Worm (Caenorhabditis elegans) whole organism, late embryonic: ENCODE measurements around the gene tbc-16.

Experiments used
- C38D4.7 ChIP-seq: fragments of 200-800 bp; sonication (Bioruptor generic); optimal IDR thresholded peaks from 2 replicates; lab custom pipeline; 2018; ENCODE audit warnings: mild to moderate bottlenecking, missing genetic modification characterization, moderate library complexity, missing compliant biosample characterization
- F13H6.1 ChIP-seq: sonication (generic microtip); optimal IDR thresholded peaks from 2 replicates; lab custom pipeline; 2016; ENCODE audit warnings: missing genetic modification characterization, missing compliant biosample characterization
- K02D7.2 ChIP-seq: sonication (generic microtip); optimal IDR thresholded peaks from 2 replicates; lab custom pipeline; 2017; ENCODE audit warnings: mild to moderate bottlenecking, missing genetic modification characterization, missing compliant biosample characterization
- Y22D7AL.16 ChIP-seq: sonication (generic microtip); optimal IDR thresholded peaks from 2 replicates; lab custom pipeline; 2016; ENCODE audit warnings: missing genetic modification characterization, missing compliant biosample characterization
- ceh-18 ChIP-seq: sonication (generic microtip); optimal IDR thresholded peaks from 2 replicates; lab custom pipeline; 2016; ENCODE audit warnings: missing genetic modification characterization, missing compliant biosample characterization
- ceh-19 ChIP-seq: fragments of 200-800 bp; sonication (Bioruptor generic); optimal IDR thresholded peaks from 2 replicates; lab custom pipeline; 2018; ENCODE audit warnings: mild to moderate bottlenecking, missing genetic modification characterization, missing compliant biosample characterization
- ceh-24 ChIP-seq: sonication (generic microtip); optimal IDR thresholded peaks from 2 replicates; lab custom pipeline; 2016; ENCODE audit warnings: mild to moderate bottlenecking, missing genetic modification characterization, missing compliant biosample characterization
- ceh-30 ChIP-seq: fragments of 150-350 bp; optimal IDR thresholded peaks from 2 replicates; lab custom pipeline; 2014; ENCODE audit warnings: missing biosample characterization, missing genetic modification characterization
- ceh-31 ChIP-seq: sonication (generic microtip); optimal IDR thresholded peaks from 2 replicates; lab custom pipeline; 2016; ENCODE audit warnings: missing genetic modification characterization, missing compliant biosample characterization
- ceh-34 ChIP-seq: sonication (generic microtip); optimal IDR thresholded peaks from 2 replicates; lab custom pipeline; 2016; ENCODE audit warnings: mild to moderate bottlenecking, missing genetic modification characterization, missing compliant biosample characterization
- ceh-6 ChIP-seq: fragments of 200-800 bp; sonication (Bioruptor generic); optimal IDR thresholded peaks from 2 replicates; lab custom pipeline; 2018; ENCODE audit warnings: mild to moderate bottlenecking, missing genetic modification characterization, missing compliant biosample characterization
- dmd-4 ChIP-seq: sonication (generic microtip); optimal IDR thresholded peaks from 2 replicates; lab custom pipeline; 2016; ENCODE audit warnings: borderline replicate concordance, missing genetic modification characterization, missing compliant biosample characterization
- dve-1 ChIP-seq: sonication (generic microtip); optimal IDR thresholded peaks from 2 replicates; lab custom pipeline; 2017; ENCODE audit warnings: antibody characterized with exemption, mild to moderate bottlenecking, missing genetic modification characterization, missing compliant biosample characterization
- ets-4 ChIP-seq: sonication (generic microtip); optimal IDR thresholded peaks from 2 replicates; lab custom pipeline; 2016; ENCODE audit warnings: missing genetic modification characterization, missing compliant biosample characterization
- eyg-1 ChIP-seq: sonication (generic microtip); optimal IDR thresholded peaks from 2 replicates; lab custom pipeline; 2016; ENCODE audit warnings: missing genotype, missing genetic modification characterization, missing compliant biosample characterization
- fax-1 ChIP-seq: sonication (generic microtip); optimal IDR thresholded peaks from 2 replicates; lab custom pipeline; 2016; ENCODE audit warnings: missing genotype, missing genetic modification characterization, missing compliant biosample characterization
- fkh-6 ChIP-seq: sonication (generic microtip); optimal IDR thresholded peaks from 2 replicates; lab custom pipeline; 2016; ENCODE audit warnings: missing genetic modification characterization, missing compliant biosample characterization
- gmeb-2 ChIP-seq: sonication (generic microtip); optimal IDR thresholded peaks from 2 replicates; lab custom pipeline; 2016; ENCODE audit warnings: missing genetic modification characterization, inconsistent platforms, missing compliant biosample characterization
- hlh-15 ChIP-seq: sonication (generic microtip); optimal IDR thresholded peaks from 2 replicates; lab custom pipeline; 2016; ENCODE audit warnings: missing genetic modification characterization, missing compliant biosample characterization
- hlh-30 ChIP-seq: sonication (generic microtip); optimal IDR thresholded peaks from 2 replicates; lab custom pipeline; 2017; ENCODE audit warnings: antibody characterized with exemption, missing genetic modification characterization, missing compliant biosample characterization; ENCODE audit not compliant: insufficient read depth
- hlh-8 ChIP-seq: sonication (generic microtip); optimal IDR thresholded peaks from 2 replicates; lab custom pipeline; 2016; ENCODE audit warnings: missing genotype, missing genetic modification characterization, missing compliant biosample characterization
- mec-3 ChIP-seq: sonication (generic microtip); optimal IDR thresholded peaks from 2 replicates; lab custom pipeline; 2016; ENCODE audit warnings: borderline replicate concordance, missing genetic modification characterization, missing compliant biosample characterization
- nfya-1 ChIP-seq: sonication (generic microtip); optimal IDR thresholded peaks from 2 replicates; lab custom pipeline; 2017; ENCODE audit warnings: missing genetic modification characterization, mild to moderate bottlenecking, missing compliant biosample characterization, antibody characterized with exemption, moderate library complexity
- nhr-11 ChIP-seq: fragments of 150-350 bp; optimal IDR thresholded peaks from 2 replicates; lab custom pipeline; 2014; ENCODE audit warnings: missing biosample characterization, missing genetic modification characterization
- nhr-232 ChIP-seq: sonication (generic microtip); optimal IDR thresholded peaks from 2 replicates; lab custom pipeline; 2016; ENCODE audit warnings: missing genetic modification characterization, missing compliant biosample characterization
- npax-4 ChIP-seq: sonication (generic microtip); optimal IDR thresholded peaks from 2 replicates; lab custom pipeline; 2016; ENCODE audit warnings: missing genetic modification characterization, missing compliant biosample characterization
- pag-3 ChIP-seq: sonication (generic microtip); optimal IDR thresholded peaks from 2 replicates; lab custom pipeline; 2016; ENCODE audit warnings: missing compliant biosample characterization, missing genetic modification characterization, borderline replicate concordance
- pax-1 ChIP-seq: fragments of 150-350 bp; optimal IDR thresholded peaks from 2 replicates; lab custom pipeline; 2014; ENCODE audit warnings: missing biosample characterization, missing genetic modification characterization
- pha-2 ChIP-seq: sonication (generic microtip); optimal IDR thresholded peaks from 2 replicates; lab custom pipeline; 2017; ENCODE audit warnings: mild to moderate bottlenecking, missing genetic modification characterization, missing compliant biosample characterization
- pha-4 ChIP-seq: fragments of 150-350 bp; optimal IDR thresholded peaks from 2 replicates; lab custom pipeline; 2018; ENCODE audit warnings: missing biosample characterization, missing genetic modification reagents, missing genetic modification characterization
- pqm-1 ChIP-seq: sonication (generic microtip); optimal IDR thresholded peaks from 2 replicates; lab custom pipeline; 2016; ENCODE audit warnings: missing genetic modification characterization, missing compliant biosample characterization
- sdc-2 ChIP-seq: sonication (generic microtip); optimal IDR thresholded peaks from 2 replicates; lab custom pipeline; 2016; ENCODE audit warnings: missing genotype, missing genetic modification characterization, missing compliant biosample characterization
- sox-4 ChIP-seq: sonication (generic microtip); optimal IDR thresholded peaks from 2 replicates; lab custom pipeline; 2017; ENCODE audit warnings: mild to moderate bottlenecking, missing genetic modification characterization, inconsistent platforms, missing compliant biosample characterization
- syd-9 ChIP-seq: sonication (generic microtip); optimal IDR thresholded peaks from 2 replicates; lab custom pipeline; 2016; ENCODE audit warnings: mild to moderate bottlenecking, missing genetic modification characterization, moderate library complexity, missing compliant biosample characterization
- tbx-2 ChIP-seq: sonication (generic microtip); optimal IDR thresholded peaks from 2 replicates; lab custom pipeline; 2016; ENCODE audit warnings: missing genetic modification characterization, missing compliant biosample characterization
- tbx-7 ChIP-seq: sonication (generic microtip); optimal IDR thresholded peaks from 2 replicates; lab custom pipeline; 2016; ENCODE audit warnings: missing genotype, missing genetic modification characterization, missing compliant biosample characterization
- ttx-3 ChIP-seq: sonication (generic microtip); optimal IDR thresholded peaks from 2 replicates; lab custom pipeline; 2016; ENCODE audit warnings: missing genetic modification reagents, missing genetic modification characterization, missing compliant biosample characterization
- unc-3 ChIP-seq, 2 experiments: fragments of 200-800 bp in 1 of 2; sonication (Bioruptor generic) in 1 of 2; sonication (generic microtip) in 1 of 2; conservative IDR thresholded peaks in 1 of 2; optimal IDR thresholded peaks in 1 of 2; 2 replicates each; pipeline versions ENCODE4 v1.3.6 to Lab custom; 2016 to 2022; ENCODE audit warnings: missing compliant biosample characterization in 2 of 2, missing genetic modification characterization in 2 of 2, missing genetic modification reagents in 1 of 2
- unc-42 ChIP-seq: sonication (generic microtip); optimal IDR thresholded peaks from 2 replicates; lab custom pipeline; 2016; ENCODE audit warnings: missing genotype, missing genetic modification characterization, missing compliant biosample characterization

The tbc-16 gene

DNA sequence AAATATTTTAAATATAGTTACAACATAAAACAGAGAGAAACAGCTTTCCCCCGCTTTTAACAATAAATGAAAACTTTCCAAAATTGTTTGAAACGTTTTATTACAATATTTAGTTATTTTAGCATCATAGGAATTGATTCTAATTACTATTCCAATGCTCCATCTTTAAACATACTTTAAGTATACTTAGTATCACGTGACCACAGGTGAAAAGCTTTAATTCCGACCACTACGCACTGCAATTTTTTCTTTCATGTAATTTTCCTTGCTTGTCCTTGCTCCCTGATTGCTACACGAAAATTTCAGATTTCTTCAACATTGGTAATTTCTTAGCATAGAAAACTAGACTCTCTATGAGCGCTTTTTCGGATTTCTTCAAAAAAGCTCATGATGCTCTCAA is at the start of gene tbc-16:
TSS of gene tbc-16 (plus strand) at position 301 of the 400 bp plus-strand sequence.
- TF ChIP-seq unc-42 = no peak
- no peak for TF ChIP-seq F13H6.1 (tag; lab: Kevin White, UChicago)
- no peak for TF ChIP-seq syd-9
- no peak for TF ChIP-seq sox-4
- no peak for TF ChIP-seq npax-4 (tag; lab: Kevin White, UChicago)
- no peak for TF ChIP-seq ceh-24 (tag; lab: Kevin White, UChicago)
- no peak for TF ChIP-seq pha-2 (tag; lab: Kevin White, UChicago)
- TF ChIP-seq fax-1 = no peak
- no peak for TF ChIP-seq mec-3 (tag; lab: Kevin White, UChicago)

DNA sequence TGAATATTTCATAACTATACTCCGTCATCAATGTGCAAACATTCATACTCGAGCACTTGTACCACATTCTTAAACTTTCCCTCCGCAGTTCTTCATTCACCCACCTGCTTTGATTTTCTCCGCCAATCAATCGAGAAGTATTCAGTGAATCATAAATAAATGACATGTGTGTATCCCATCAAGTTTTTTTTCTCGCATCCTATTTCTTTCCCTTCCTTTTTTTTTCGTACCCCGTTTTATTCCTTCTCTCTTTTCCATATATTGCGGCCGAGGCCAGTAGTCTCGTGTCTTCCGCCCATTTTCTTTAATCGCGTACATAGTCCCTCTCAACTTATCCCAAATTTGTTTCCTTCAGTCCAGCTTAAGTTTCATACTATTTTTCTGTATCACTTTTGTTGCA is 48.4 kb upstream of the tbc-16 start, which contains the start of gene atat-2:
TSS of gene atat-2 (plus strand) at position 398 of the 400 bp plus-strand sequence.
- TF ChIP-seq unc-42 (no peak), nhr-232 (no peak), pax-1 (tag; lab: Kevin White, UChicago) (no peak), hlh-15 (tag; lab: Kevin White, UChicago) (no peak), Y22D7AL.16 (no peak), ceh-34 (no peak), tbx-7 (tag; lab: Kevin White, UChicago) (no peak), hlh-30 (tag; lab: Kevin White, UChicago) (no peak), tbx-2 (tag; lab: Kevin White, UChicago) (no peak), npax-4 (tag; lab: Kevin White, UChicago) (no peak), ceh-24 (tag; lab: Kevin White, UChicago) (no peak), nfya-1 (tag; lab: Kevin White, UChicago) (no peak), ttx-3 (tag; lab: Kevin White, UChicago) (no peak), ceh-31 (tag; lab: Kevin White, UChicago) (no peak), pag-3 (tag; lab: Kevin White, UChicago) (no peak), F13H6.1 (tag; lab: Kevin White, UChicago) (no peak)

DNA sequence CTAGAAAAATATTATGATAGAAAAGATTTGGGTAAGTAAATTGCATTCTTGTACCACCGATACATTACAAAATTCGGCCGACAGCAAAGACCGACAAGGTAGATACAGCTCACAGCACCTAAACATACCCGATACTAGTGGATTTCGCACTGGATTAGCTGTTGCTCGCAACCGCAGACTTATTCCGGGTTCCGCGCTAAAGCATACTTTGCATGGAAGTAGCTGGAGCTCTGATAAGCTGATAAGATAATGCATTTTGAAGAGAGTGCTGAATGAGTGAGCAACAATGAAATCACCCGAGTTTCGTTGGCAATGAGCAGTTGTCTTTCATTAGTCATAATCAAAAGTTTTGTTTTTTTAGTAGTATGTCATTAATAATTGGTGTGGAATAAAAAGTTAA is 46.7 kb upstream of the tbc-16 start:
- TF ChIP-seq dve-1 (tag; lab: Kevin White, UChicago) (no peak), hlh-8 (no peak), pha-4 (no peak), syd-9 (no peak), tbx-7 (tag; lab: Kevin White, UChicago) (no peak), hlh-15 (tag; lab: Kevin White, UChicago) (no peak), unc-42 (no peak), C38D4.7 (GFP tag; lab: Kevin White, UChicago) (no peak), pax-1 (tag; lab: Kevin White, UChicago) (no peak), ceh-18 (tag; lab: Kevin White, UChicago) (no peak), ceh-6 (GFP tag; lab: Kevin White, UChicago) (no peak), hlh-30 (tag; lab: Kevin White, UChicago) (no peak), K02D7.2 (tag; lab: Kevin White, UChicago) (no peak), ceh-19 (no peak), ets-4 (tag; lab: Kevin White, UChicago) (no peak), gmeb-2 (no peak), pqm-1 (tag; lab: Kevin White, UChicago) (no peak), F13H6.1 (tag; lab: Kevin White, UChicago) (no peak), dmd-4 (tag; lab: Kevin White, UChicago) (no peak), tbx-2 (tag; lab: Kevin White, UChicago) (no peak)
- TF ChIP-seq, all 69 proteins: peak for 0

DNA sequence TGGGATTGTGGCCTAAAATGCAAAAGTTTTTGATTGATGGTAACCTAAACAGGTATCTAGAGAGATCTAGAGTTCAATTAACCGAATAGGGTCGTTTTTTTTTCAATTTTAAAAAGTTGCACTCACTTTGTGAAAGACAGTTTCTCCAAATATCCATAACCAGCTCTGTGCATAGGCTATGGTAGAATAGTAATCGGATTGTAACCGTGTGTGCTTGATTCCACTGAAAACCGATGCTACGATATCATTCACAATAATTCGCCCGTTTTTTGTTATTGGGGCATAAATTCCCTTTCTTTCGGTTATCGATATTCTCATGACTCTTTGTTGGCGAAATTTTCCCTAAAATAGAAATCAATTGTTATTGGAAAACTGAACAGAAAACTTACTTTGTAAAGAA is 45.0 kb upstream of the tbc-16 start:
- TF ChIP-seq syd-9 = no peak
- TF ChIP-seq npax-4 (tag; lab: Kevin White, UChicago) = no peak
- no peak for TF ChIP-seq ceh-6 (GFP tag; lab: Kevin White, UChicago)
- no peak for TF ChIP-seq nhr-232
- TF ChIP-seq fkh-6 (tag; lab: Kevin White, UChicago) = no peak
- no peak for TF ChIP-seq ceh-30 (tag; lab: Kevin White, UChicago)
- TF ChIP-seq pag-3 (tag; lab: Kevin White, UChicago) = no peak
- no peak for TF ChIP-seq hlh-8
- TF ChIP-seq unc-3 (GFP tag; conservative IDR thresholded peaks at IDR 0.05; lab: Robert Waterston, UW) = no peak
- no peak for TF ChIP-seq unc-3 (tag; optimal IDR thresholded peaks at IDR 0.05; lab: Kevin White, UChicago)
- TF ChIP-seq fax-1 = no peak
- no peak for TF ChIP-seq sdc-2
- TF ChIP-seq eyg-1 = no peak
- TF ChIP-seq nhr-11 = no peak
